Worm (Caenorhabditis elegans): Measurements from ENCODE around the gene Y54E2A.7.

Gene Y54E2A.7

ce11 chrII:14812661-14813060, 39.9 kb upstream of the Y54E2A.7 start:
- peak; percentile 38 for TF ChIP-seq elt-2 (tag; optimal IDR thresholded peaks at IDR 0.05)
- no peak for TF ChIP-seq che-1 (tag; optimal IDR thresholded peaks at IDR 0.05)

DNA sequence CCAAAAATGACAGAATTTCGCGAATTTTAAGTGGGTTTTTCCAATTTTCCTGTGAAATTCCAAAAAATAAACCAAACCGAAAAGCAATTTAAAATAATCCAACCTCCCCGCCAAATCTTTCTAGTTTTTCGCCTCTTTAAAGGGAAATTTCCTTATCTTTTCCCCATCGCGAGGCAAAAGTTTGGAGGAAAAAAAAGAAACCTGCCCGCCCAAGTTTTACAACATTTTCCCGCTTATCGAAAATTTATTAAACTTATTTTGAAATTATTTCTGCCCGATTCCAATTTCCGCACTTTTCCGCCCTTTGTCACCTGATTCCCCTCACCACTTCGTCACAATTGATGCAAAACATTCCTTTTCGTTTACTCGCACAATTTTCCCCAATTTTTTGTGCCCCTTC, 39.4 kb upstream of the Y54E2A.7 start, which contains the start of gene osta-3:
Gene osta-3 (plus strand): TSS at position 301 of the 400 bp plus-strand sequence.
- no peak for TF ChIP-seq lim-6 (tag; optimal IDR thresholded peaks at IDR 0.05)
- TF ChIP-seq tbx-7 (tag; optimal IDR thresholded peaks at IDR 0.05): no peak
- no peak for TF ChIP-seq ahr-1 (tag; optimal IDR thresholded peaks at IDR 0.05)
- no peak for TF ChIP-seq zip-5 (tag; optimal IDR thresholded peaks at IDR 0.05)
- TF ChIP-seq che-1 (tag; optimal IDR thresholded peaks at IDR 0.05): no peak
- TF ChIP-seq tbx-2 (tag; optimal IDR thresholded peaks at IDR 0.05): no peak
- no peak for TF ChIP-seq eyg-1 (tag; optimal IDR thresholded peaks at IDR 0.05)
- TF ChIP-seq ceh-24 (tag; optimal IDR thresholded peaks at IDR 0.05): no peak
- TF ChIP-seq syd-9 (tag; optimal IDR thresholded peaks at IDR 0.05): no peak
- no peak for TF ChIP-seq T23F11.4 (GFP tag; optimal IDR thresholded peaks at IDR 0.05)
- no peak for TF ChIP-seq pag-3 (tag; optimal IDR thresholded peaks at IDR 0.05; ENCODE audit: borderline replicate concordance)

DNA sequence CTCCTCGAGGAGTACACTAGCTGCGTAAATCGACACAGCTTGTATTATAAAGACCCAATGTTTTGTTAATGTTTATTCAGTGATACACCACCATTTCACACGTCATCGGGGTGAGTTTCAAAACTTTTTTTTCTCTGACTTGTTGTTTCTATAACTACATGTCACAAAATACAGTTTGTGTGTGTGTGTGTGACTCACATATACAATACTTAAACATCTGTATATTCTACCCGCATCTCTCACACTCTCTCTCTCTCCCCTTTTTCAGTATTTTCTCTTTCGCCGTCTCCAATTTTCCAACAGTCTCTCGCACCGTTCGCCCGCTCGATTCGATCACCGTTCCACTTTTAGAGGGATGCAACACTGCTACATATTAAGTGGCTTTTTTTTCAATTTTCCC, 38.7 kb upstream of the Y54E2A.7 start:
- TF ChIP-seq che-1 (tag; optimal IDR thresholded peaks at IDR 0.05): no peak
- TF ChIP-seq T23F11.4 (GFP tag; optimal IDR thresholded peaks at IDR 0.05): no peak
- TF ChIP-seq hlh-6 (tag; optimal IDR thresholded peaks at IDR 0.05): no peak
- TF ChIP-seq fkh-6 (tag; optimal IDR thresholded peaks at IDR 0.05): no peak
- TF ChIP-seq gmeb-2 (tag; optimal IDR thresholded peaks at IDR 0.05): no peak
- TF ChIP-seq ceh-19 (GFP tag; optimal IDR thresholded peaks at IDR 0.05): no peak
- TF ChIP-seq ceh-18 (tag; optimal IDR thresholded peaks at IDR 0.05): no peak
- TF ChIP-seq pha-4 (tag; optimal IDR thresholded peaks at IDR 0.05): no peak
- no peak for TF ChIP-seq rnt-1 (tag; optimal IDR thresholded peaks at IDR 0.05)
- TF ChIP-seq ceh-22 (tag; optimal IDR thresholded peaks at IDR 0.05): no peak
- no peak for TF ChIP-seq ets-4 (tag; optimal IDR thresholded peaks at IDR 0.05)
- no peak for TF ChIP-seq hlh-30 (tag; optimal IDR thresholded peaks at IDR 0.05; ENCODE audit: insufficient read depth)
- TF ChIP-seq C38D4.7 (GFP tag; optimal IDR thresholded peaks at IDR 0.05): no peak
- no peak for TF ChIP-seq elt-4 (tag; optimal IDR thresholded peaks at IDR 0.05)
- no peak for TF ChIP-seq zip-5 (tag; optimal IDR thresholded peaks at IDR 0.05)
- no peak for TF ChIP-seq pat-9 (tag; optimal IDR thresholded peaks at IDR 0.05)
- no peak for TF ChIP-seq C08G9.2 (tag; optimal IDR thresholded peaks at IDR 0.05)
- TF ChIP-seq ztf-16 (tag; optimal IDR thresholded peaks at IDR 0.05): no peak

ce11 chrII:14810609-14811008, 37.8 kb upstream of the Y54E2A.7 start:
- TF ChIP-seq unc-42 (tag; optimal IDR thresholded peaks at IDR 0.05): peak; percentile 41
- TF ChIP-seq pha-4 (tag; optimal IDR thresholded peaks at IDR 0.05): no peak
- no peak for TF ChIP-seq ceh-24 (tag; optimal IDR thresholded peaks at IDR 0.05)
- TF ChIP-seq ceh-18 (tag; optimal IDR thresholded peaks at IDR 0.05): peak; percentile 4

DNA sequence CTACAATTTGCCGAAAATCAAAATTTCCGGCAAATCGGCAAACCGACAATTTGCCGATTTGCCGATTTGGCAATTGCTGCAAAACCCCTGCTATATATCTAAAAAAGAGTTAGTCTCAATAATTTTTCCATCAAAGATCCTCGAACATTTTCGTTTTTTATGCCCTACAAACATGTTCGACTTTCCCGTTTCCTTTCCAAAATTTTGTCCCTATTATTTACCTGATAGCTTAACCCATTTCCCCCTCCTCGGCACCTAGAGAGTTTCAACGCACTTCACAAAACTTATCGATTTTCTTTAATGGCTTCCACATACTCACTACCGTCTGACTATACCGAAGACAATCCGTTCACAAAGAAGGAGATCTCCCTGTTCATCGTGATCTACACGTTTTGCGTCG, 35.9 kb upstream of the Y54E2A.7 start, which contains the start of gene W01D2.6:
Gene W01D2.6 (plus strand): TSS at position 301 of the 400 bp plus-strand sequence.
- no peak for TF ChIP-seq fkh-6 (tag; optimal IDR thresholded peaks at IDR 0.05)
- no peak for TF ChIP-seq pqm-1 (tag; optimal IDR thresholded peaks at IDR 0.05)
- TF ChIP-seq ceh-14 (tag; optimal IDR thresholded peaks at IDR 0.05): no peak
- no peak for TF ChIP-seq ceh-48 (tag; optimal IDR thresholded peaks at IDR 0.05)
- no peak for TF ChIP-seq ceh-18 (tag; optimal IDR thresholded peaks at IDR 0.05)

- TF ChIP-seq madf-2 (tag; optimal IDR thresholded peaks at IDR 0.05): no peak
- TF ChIP-seq K02D7.2 (tag; optimal IDR thresholded peaks at IDR 0.05): no peak
Measured at ce11 chrII:14805686-14806085, 32.9 kb upstream of the Y54E2A.7 start, which contains the start of gene srt-11. srt-11 (plus strand) TSS chrII:14805986.
